Worm (Caenorhabditis elegans) whole organism, L1 larva: Measurements from ENCODE around the gene clec-167.

Experiments used
- C04F5.9 ChIP-seq: sonication (generic microtip); optimal IDR thresholded peaks from 2 replicates; lab custom pipeline; 2016; ENCODE audit warnings: missing genetic modification characterization, missing compliant biosample characterization
- aha-1 ChIP-seq: fragments of 150-350 bp; optimal IDR thresholded peaks from 2 replicates; lab custom pipeline; 2014; ENCODE audit warnings: missing biosample characterization, missing genetic modification characterization
- alr-1 ChIP-seq: fragments of 200-800 bp; sonication (Bioruptor generic); optimal IDR thresholded peaks from 2 replicates; lab custom pipeline; 2018; ENCODE audit warnings: borderline replicate concordance, mild to moderate bottlenecking, missing genetic modification characterization, missing compliant biosample characterization
- ceh-63 ChIP-seq: fragments of 200-800 bp; sonication (Bioruptor generic); optimal IDR thresholded peaks from 2 replicates; lab custom pipeline; 2018; ENCODE audit warnings: mild to moderate bottlenecking, missing genetic modification characterization, missing compliant biosample characterization
- ceh-82 ChIP-seq, 3 experiments: fragments of 150-350 bp in 1 of 3; sonication (generic microtip) in 2 of 3; optimal IDR thresholded peaks; 2 replicates each; lab custom pipeline; 2014 to 2017; ENCODE audit warnings: missing biosample characterization in 3 of 3, missing genetic modification characterization in 3 of 3
- ceh-88 ChIP-seq: fragments of 200-800 bp; sonication (Bioruptor generic); IDR thresholded peaks from 2 replicates; pipeline ENCODE4 v1.3.6; 2022; ENCODE audit warnings: missing genetic modification characterization, missing compliant biosample characterization
- ceh-90 ChIP-seq: sonication (generic microtip); optimal IDR thresholded peaks from 2 replicates; lab custom pipeline; 2016; ENCODE audit warnings: missing genetic modification characterization, missing compliant biosample characterization
- ces-1 ChIP-seq: fragments of 150-350 bp; optimal IDR thresholded peaks from 2 replicates; lab custom pipeline; 2014; ENCODE audit warnings: missing biosample characterization, missing genetic modification reagents, missing genetic modification characterization
- dpl-1 ChIP-seq, 3 experiments: fragments of 150-350 bp in 2 of 3; sonication (generic microtip) in 1 of 3; optimal IDR thresholded peaks; 2 replicates each; lab custom pipeline; 2014 to 2017; ENCODE audit warnings: missing biosample characterization in 3 of 3, missing genetic modification characterization in 3 of 3, missing genetic modification reagents in 3 of 3
- dsc-1 ChIP-seq: sonication (generic microtip); optimal IDR thresholded peaks from 2 replicates; lab custom pipeline; 2016; ENCODE audit warnings: mild to moderate bottlenecking, missing genetic modification characterization, missing compliant biosample characterization
- efl-1 ChIP-seq, 4 experiments: fragments of 150-350 bp; optimal IDR thresholded peaks in 3 of 4; peaks in 1 of 4; 1 replicate in 1 of 4; 2 replicates in 3 of 4; lab custom pipeline; 2014; ENCODE audit warnings: missing biosample characterization in 2 of 4, missing genetic modification characterization in 2 of 4, missing genetic modification reagents in 2 of 4
- egl-27 ChIP-seq, 2 experiments: fragments of 150-350 bp in 1 of 2; sonication (generic microtip); optimal IDR thresholded peaks; 3 replicates each; lab custom pipeline; 2017 to 2018; ENCODE audit warnings: missing biosample characterization in 2 of 2, missing genetic modification characterization in 2 of 2, missing genetic modification reagents in 2 of 2
- elt-2 ChIP-seq: sonication (generic microtip); optimal IDR thresholded peaks from 2 replicates; lab custom pipeline; 2016; ENCODE audit warnings: missing genetic modification characterization, mild to moderate bottlenecking, inconsistent platforms, missing compliant biosample characterization, missing genetic modification reagents
- fkh-4 ChIP-seq: sonication (generic microtip); optimal IDR thresholded peaks from 2 replicates; lab custom pipeline; 2016; ENCODE audit warnings: missing compliant biosample characterization, missing genetic modification characterization, borderline replicate concordance
- fkh-8 ChIP-seq: sonication (generic microtip); optimal IDR thresholded peaks from 2 replicates; lab custom pipeline; 2016; ENCODE audit warnings: mild to moderate bottlenecking, missing genetic modification characterization, missing compliant biosample characterization
- fos-1 ChIP-seq: fragments of 150-350 bp; optimal IDR thresholded peaks from 2 replicates; lab custom pipeline; 2014; ENCODE audit warnings: missing biosample characterization, missing genetic modification characterization
- grh-1 ChIP-seq: fragments of 200-800 bp; sonication (Bioruptor generic); IDR thresholded peaks from 2 replicates; pipeline ENCODE4 v1.3.6; 2022; ENCODE audit warnings: missing genetic modification reagents, missing genetic modification characterization, missing compliant biosample characterization
- hlh-4 ChIP-seq: sonication (generic microtip); optimal IDR thresholded peaks from 2 replicates; lab custom pipeline; 2016; ENCODE audit warnings: mild to moderate bottlenecking, missing genetic modification characterization, missing compliant biosample characterization
- hpl-2 ChIP-seq: fragments of 150-350 bp; optimal IDR thresholded peaks from 2 replicates; lab custom pipeline; 2014; ENCODE audit warnings: missing biosample characterization, missing genetic modification reagents, missing genetic modification characterization
- irx-1 ChIP-seq: sonication (generic microtip); optimal IDR thresholded peaks from 2 replicates; lab custom pipeline; 2016; ENCODE audit warnings: missing genetic modification characterization, missing compliant biosample characterization
- isw-1 ChIP-seq: fragments of 200-800 bp; sonication (Bioruptor generic); IDR thresholded peaks from 2 replicates; pipeline ENCODE4 v1.3.6; 2022; ENCODE audit warnings: missing genetic modification characterization, missing compliant biosample characterization
- lin-13 ChIP-seq: fragments of 150-350 bp; optimal IDR thresholded peaks from 2 replicates; lab custom pipeline; 2014; ENCODE audit warnings: missing biosample characterization, missing genetic modification reagents, missing genetic modification characterization
- lin-35 ChIP-seq, 2 experiments: fragments of 150-350 bp; optimal IDR thresholded peaks; 2 replicates each; lab custom pipeline; 2014; ENCODE audit warnings: missing biosample characterization in 2 of 2, missing genetic modification characterization in 2 of 2, missing genetic modification reagents in 2 of 2
- lin-39 ChIP-seq: fragments of 150-350 bp; optimal IDR thresholded peaks from 2 replicates; lab custom pipeline; 2014; ENCODE audit warnings: missing biosample characterization, missing genetic modification reagents, missing genetic modification characterization
- lir-3 ChIP-seq: sonication (generic microtip); optimal IDR thresholded peaks from 2 replicates; lab custom pipeline; 2016; ENCODE audit warnings: mild to moderate bottlenecking, missing genetic modification characterization, moderate library complexity, missing compliant biosample characterization; ENCODE audit not compliant: poor library complexity
- mab-9 ChIP-seq: fragments of 200-800 bp; sonication (Bioruptor generic); IDR thresholded peaks from 2 replicates; pipeline ENCODE4 v1.3.6; 2022; ENCODE audit warnings: missing genetic modification reagents, missing genetic modification characterization, missing compliant biosample characterization
- mdl-1 ChIP-seq, 2 experiments: fragments of 150-350 bp; optimal IDR thresholded peaks; 2 replicates each; lab custom pipeline; 2014 to 2017; ENCODE audit warnings: missing biosample characterization in 2 of 2, missing genetic modification characterization in 2 of 2, inconsistent platforms in 1 of 2
- mef-2 ChIP-seq: fragments of 150-350 bp; optimal IDR thresholded peaks from 2 replicates; lab custom pipeline; 2014; ENCODE audit warnings: missing biosample characterization, missing genetic modification characterization
- nhr-237 ChIP-seq: fragments of 150-350 bp; optimal IDR thresholded peaks from 2 replicates; lab custom pipeline; 2014; ENCODE audit warnings: missing biosample characterization, missing genetic modification characterization
- nhr-47 ChIP-seq: sonication (generic microtip); optimal IDR thresholded peaks from 2 replicates; lab custom pipeline; 2016; ENCODE audit warnings: mild to moderate bottlenecking, missing genetic modification characterization, moderate library complexity, missing compliant biosample characterization
- nhr-77 ChIP-seq: fragments of 150-350 bp; optimal IDR thresholded peaks from 2 replicates; lab custom pipeline; 2014; ENCODE audit warnings: missing biosample characterization, missing genetic modification characterization
- nhr-85 ChIP-seq: sonication (generic microtip); peaks from one replicate; lab custom pipeline; 2016; ENCODE audit warnings: missing genetic modification characterization, inconsistent platforms, missing compliant biosample characterization
- nhr-90 ChIP-seq: sonication (generic microtip); optimal IDR thresholded peaks from 2 replicates; lab custom pipeline; 2016; ENCODE audit warnings: mild to moderate bottlenecking, missing genetic modification characterization, missing compliant biosample characterization; ENCODE audit not compliant: poor library complexity
- pax-3 ChIP-seq: fragments of 200-800 bp; sonication (Bioruptor generic); optimal IDR thresholded peaks from 2 replicates; lab custom pipeline; 2018; ENCODE audit warnings: mild to moderate bottlenecking, missing genetic modification characterization, moderate library complexity, missing compliant biosample characterization
- snu-23 ChIP-seq: sonication (generic microtip); optimal IDR thresholded peaks from 2 replicates; lab custom pipeline; 2016; ENCODE audit warnings: missing genetic modification characterization, missing compliant biosample characterization
- sox-4 ChIP-seq: sonication (generic microtip); optimal IDR thresholded peaks from 2 replicates; lab custom pipeline; 2016; ENCODE audit warnings: missing genetic modification characterization, missing compliant biosample characterization
- sup-37 ChIP-seq: fragments of 200-800 bp; sonication (Bioruptor generic); optimal IDR thresholded peaks from 2 replicates; lab custom pipeline; 2018; ENCODE audit warnings: mild to moderate bottlenecking, missing genetic modification characterization, missing compliant biosample characterization
- tbx-2 ChIP-seq: sonication (generic microtip); optimal IDR thresholded peaks from 2 replicates; lab custom pipeline; 2016; ENCODE audit warnings: missing genetic modification characterization, missing compliant biosample characterization
- unc-130 ChIP-seq: fragments of 150-350 bp; optimal IDR thresholded peaks from 2 replicates; lab custom pipeline; 2017; ENCODE audit warnings: missing biosample characterization, missing genetic modification characterization, inconsistent platforms
- unc-30 ChIP-seq: sonication (generic microtip); optimal IDR thresholded peaks from 2 replicates; lab custom pipeline; 2017; ENCODE audit warnings: missing biosample characterization, missing genetic modification characterization
- unc-86 ChIP-seq: sonication (generic microtip); optimal IDR thresholded peaks from 2 replicates; lab custom pipeline; 2016; ENCODE audit warnings: missing genetic modification characterization, missing compliant biosample characterization
- unc-98 ChIP-seq: fragments of 200-800 bp; sonication (Bioruptor generic); IDR thresholded peaks from 2 replicates; pipeline ENCODE4 v1.3.6; 2022; ENCODE audit warnings: missing genetic modification characterization, missing compliant biosample characterization
- xbp-1 ChIP-seq: sonication (generic microtip); optimal IDR thresholded peaks from 2 replicates; lab custom pipeline; 2016; ENCODE audit warnings: missing genetic modification characterization, missing compliant biosample characterization
- zag-1 ChIP-seq: fragments of 150-350 bp; optimal IDR thresholded peaks from 2 replicates; lab custom pipeline; 2014; ENCODE audit warnings: missing biosample characterization, missing genetic modification characterization
- ztf-11 ChIP-seq, 2 experiments: sonication (generic microtip); optimal IDR thresholded peaks; 2 replicates each; lab custom pipeline; 2016 to 2017; ENCODE audit warnings: missing genetic modification characterization in 2 of 2, missing biosample characterization in 1 of 2, missing compliant biosample characterization in 1 of 2
- ztf-4 ChIP-seq: fragments of 150-350 bp; optimal IDR thresholded peaks from 2 replicates; lab custom pipeline; 2014; ENCODE audit warnings: missing biosample characterization, missing genetic modification characterization

The clec-167 gene

ce11 chrIV:1264928-1265327, 9.4 kb upstream of the clec-167 start, which contains the start of gene F38A1.13:
TSS of gene F38A1.13 (plus strand) at chrIV:1265228.
- TF ChIP-seq nhr-237 (tag; lab: Kevin White, UChicago) = no peak
- no peak for TF ChIP-seq sup-37
- TF ChIP-seq hpl-2 (GFP tag; lab: Kevin White, UChicago) = no peak
- TF ChIP-seq tbx-2 (tag; lab: Kevin White, UChicago) = no peak
- TF ChIP-seq fkh-8 (tag; lab: Kevin White, UChicago) = no peak
- no peak for TF ChIP-seq ceh-88 (GFP tag; lab: Robert Waterston, UW)
- TF ChIP-seq ztf-11 (tag; optimal IDR thresholded peaks at IDR 0.05; lab: Kevin White, UChicago) = no peak
- no peak for TF ChIP-seq lin-13 (GFP tag; lab: Kevin White, UChicago)
- no peak for TF ChIP-seq lin-35 (GFP tag; optimal IDR thresholded peaks at IDR 0.05; lab: Kevin White, UChicago)
- TF ChIP-seq snu-23 = no peak
- TF ChIP-seq mef-2 (tag; lab: Kevin White, UChicago) = no peak
- TF ChIP-seq ceh-63 = no peak
- TF ChIP-seq nhr-77 (tag; lab: Kevin White, UChicago) = no peak
- no peak for TF ChIP-seq ztf-4 (tag; lab: Kevin White, UChicago)
- TF ChIP-seq, all 84 proteins: peak for 0

- TF ChIP-seq egl-27 (tag; optimal IDR thresholded peaks at IDR 0.05; lab: Kevin White, UChicago) = no peak
- TF ChIP-seq mab-9 (GFP tag; lab: Robert Waterston, UW) = no peak
- TF ChIP-seq grh-1 (GFP tag; lab: Robert Waterston, UW) = no peak
- no peak for TF ChIP-seq sup-37
- TF ChIP-seq hpl-2 (GFP tag; lab: Kevin White, UChicago) = no peak
- TF ChIP-seq ces-1 (GFP tag; lab: Kevin White, UChicago) = no peak
- no peak for TF ChIP-seq mdl-1 (tag; optimal IDR thresholded peaks at IDR 0.05; lab: Kevin White, UChicago)
- TF ChIP-seq lir-3 = no peak
- TF ChIP-seq nhr-90 (tag; lab: Kevin White, UChicago) = no peak
- TF ChIP-seq aha-1 = no peak
- no peak for TF ChIP-seq unc-98 (GFP tag; lab: Robert Waterston, UW)
- no peak for TF ChIP-seq fos-1 (tag; lab: Kevin White, UChicago)
- TF ChIP-seq lin-39 (tag; lab: Kevin White, UChicago) = no peak
- no peak for TF ChIP-seq dpl-1 (GFP tag; optimal IDR thresholded peaks at IDR 0.05; lab: Kevin White, UChicago)
- no peak for TF ChIP-seq hlh-4 (tag; lab: Kevin White, UChicago)
- TF ChIP-seq fkh-4 (tag; lab: Kevin White, UChicago) = no peak
- no peak for TF ChIP-seq alr-1 (tag; lab: Kevin White, UChicago)
- no peak for TF ChIP-seq sox-4 (tag; lab: Kevin White, UChicago)
- TF ChIP-seq unc-86 = no peak
Observed at ce11 chrIV:1261930-1262329, 6.4 kb upstream of the clec-167 start.

ce11 chrIV:1261024-1261423, 5.5 kb upstream of the clec-167 start, which contains the start of gene clec-169:
TSS of gene clec-169 (plus strand) at chrIV:1261324.
- no peak for TF ChIP-seq xbp-1
- TF ChIP-seq efl-1 (optimal IDR thresholded peaks at IDR 0.05; lab: Kevin White, UChicago) = no peak
- TF ChIP-seq efl-1 (GFP tag; optimal IDR thresholded peaks at IDR 0.05 in 1 of 2; lab: Kevin White, UChicago) = peak in 1 of 2 experiments; percentile 48

- TF ChIP-seq aha-1 (no peak), ceh-82 (tag; optimal IDR thresholded peaks at IDR 0.05; lab: Kevin White, UChicago) (no peak), fkh-4 (tag; lab: Kevin White, UChicago) (no peak), ceh-63 (no peak), zag-1 (tag; lab: Kevin White, UChicago) (no peak), irx-1 (no peak), unc-30 (tag; lab: Kevin White, UChicago) (no peak), ceh-90 (tag; lab: Kevin White, UChicago) (no peak), nhr-85 (tag; lab: Kevin White, UChicago) (no peak), C04F5.9 (tag; lab: Kevin White, UChicago) (no peak), pax-3 (tag; lab: Kevin White, UChicago) (no peak), mab-9 (GFP tag; lab: Robert Waterston, UW) (no peak), isw-1 (GFP tag; lab: Robert Waterston, UW) (no peak), efl-1 (optimal IDR thresholded peaks at IDR 0.05; lab: Kevin White, UChicago) (no peak), efl-1 (GFP tag; optimal IDR thresholded peaks at IDR 0.05 in 1 of 2; lab: Kevin White, UChicago) (peak in 1 of 2 experiments; percentile 27), unc-130 (tag; lab: Kevin White, UChicago) (no peak), nhr-47 (tag; lab: Kevin White, UChicago) (no peak), hlh-4 (tag; lab: Kevin White, UChicago) (no peak), sox-4 (tag; lab: Kevin White, UChicago) (no peak), snu-23 (no peak), ces-1 (GFP tag; lab: Kevin White, UChicago) (no peak), elt-2 (tag; lab: Kevin White, UChicago) (peak; percentile 37), dsc-1 (tag; lab: Kevin White, UChicago) (no peak)
Observed at ce11 chrIV:1260474-1260873, 4.9 kb upstream of the clec-167 start.
